Fruit fly (Drosophila melanogaster) whole organism, embryonic: ENCODE results near the gene retinin.

Source experiments
- CG12299 ChIP-seq: fragments of 200-800 bp; sonication (Bioruptor generic); optimal IDR thresholded peaks from 2 replicates; lab custom pipeline; 2018; ENCODE audit warnings: missing biosample characterization, mild to moderate bottlenecking, missing genetic modification characterization
- CG12769 ChIP-seq: fragments of 200-800 bp; sonication (Bioruptor generic); optimal IDR thresholded peaks from 2 replicates; lab custom pipeline; 2019; ENCODE audit warnings: missing biosample characterization, mild to moderate bottlenecking, missing genetic modification characterization, moderate library complexity
- CG12942 ChIP-seq: fragments of 200-800 bp; sonication (Bioruptor generic); optimal IDR thresholded peaks from 3 replicates; lab custom pipeline; 2016; ENCODE audit warnings: missing biosample characterization, missing genetic modification characterization
- CG32767 ChIP-seq: fragments of 200-800 bp; sonication (Bioruptor generic); IDR thresholded peaks from 2 replicates; pipeline ENCODE4 v1.3.6; 2022; ENCODE audit warnings: missing biosample characterization, missing genetic modification characterization
- CG3281 ChIP-seq: fragments of 200-800 bp; sonication (Bioruptor generic); optimal IDR thresholded peaks from 3 replicates; lab custom pipeline; 2017; ENCODE audit warnings: missing biosample characterization, mild to moderate bottlenecking, missing genetic modification characterization
- CG33213 ChIP-seq: fragments of 200-800 bp; sonication (Bioruptor generic); optimal IDR thresholded peaks from 3 replicates; lab custom pipeline; 2016; ENCODE audit warnings: missing biosample characterization, missing genetic modification characterization
- CG3407 ChIP-seq: fragments of 200-800 bp; sonication (Bioruptor generic); optimal IDR thresholded peaks from 2 replicates; lab custom pipeline; 2018; ENCODE audit warnings: missing biosample characterization, mild to moderate bottlenecking, missing genetic modification characterization
- CG3847 ChIP-seq: fragments of 200-800 bp; sonication (Bioruptor generic); IDR thresholded peaks from 2 replicates; pipeline ENCODE4 v1.3.6; 2022; ENCODE audit warnings: missing biosample characterization, missing genetic modification characterization
- CG5953 ChIP-seq: fragments of 200-800 bp; sonication (Bioruptor generic); IDR thresholded peaks from 2 replicates; pipeline ENCODE4 v1.3.6; 2022; ENCODE audit warnings: missing biosample characterization, missing genetic modification characterization
- CG8290 ChIP-seq, 3 experiments: fragments of 200-800 bp; sonication (Bioruptor generic); optimal IDR thresholded peaks; 2 replicates each; lab custom pipeline; 2016 to 2019; ENCODE audit warnings: missing biosample characterization in 3 of 3, missing genetic modification characterization in 3 of 3, mild to moderate bottlenecking in 2 of 3, moderate library complexity in 1 of 3
- CG8478 ChIP-seq: fragments of >200 bp; optimal IDR thresholded peaks from 2 replicates; lab custom pipeline; 2018
- CG9797 ChIP-seq: fragments of 200-800 bp; sonication (Bioruptor generic); optimal IDR thresholded peaks from 3 replicates; lab custom pipeline; 2018; ENCODE audit warnings: missing biosample characterization, mild to moderate bottlenecking, missing genetic modification characterization
- CG9932 ChIP-seq: fragments of 200-800 bp; sonication (Bioruptor generic); IDR thresholded peaks from 2 replicates; pipeline ENCODE4 v1.3.6; 2022; ENCODE audit warnings: missing biosample characterization, missing genetic modification characterization
- Dbx ChIP-seq: fragments of 200-800 bp; sonication (Bioruptor generic); IDR thresholded peaks from 3 replicates; pipeline ENCODE4 v1.3.6; 2022; ENCODE audit warnings: missing biosample characterization, missing genetic modification characterization
- Drgx ChIP-seq: fragments of 200-800 bp; sonication (Bioruptor generic); IDR thresholded peaks from 2 replicates; pipeline ENCODE4 v1.3.6; 2022; ENCODE audit warnings: missing biosample characterization, missing genetic modification characterization
- GATAe ChIP-seq: fragments of 200-800 bp; sonication (Bioruptor generic); conservative IDR thresholded peaks from 2 replicates; pipeline ENCODE4 v1.3.6; 2022; ENCODE audit warnings: missing biosample characterization, missing genetic modification characterization
- Hey ChIP-seq: fragments of 200-800 bp; sonication (Bioruptor generic); optimal IDR thresholded peaks from 3 replicates; lab custom pipeline; 2018; ENCODE audit warnings: missing biosample characterization, mild to moderate bottlenecking, missing genetic modification characterization
- Med ChIP-seq: fragments of 200-800 bp; sonication (Bioruptor generic); peaks from one replicate; lab custom pipeline; 2016; ENCODE audit warnings: missing biosample characterization, missing genetic modification characterization, mild to moderate bottlenecking, inconsistent platforms, moderate library complexity
- NFAT ChIP-seq: fragments of 200-800 bp; sonication (Bioruptor generic); IDR thresholded peaks from 2 replicates; pipeline ENCODE4 v1.3.6; 2022; ENCODE audit warnings: missing biosample characterization, missing genetic modification characterization
- Nf-YB ChIP-seq: fragments of 200-800 bp; sonication (Bioruptor generic); optimal IDR thresholded peaks from 3 replicates; lab custom pipeline; 2019; ENCODE audit warnings: missing biosample characterization, mild to moderate bottlenecking, missing genetic modification characterization, moderate library complexity
- Ravus ChIP-seq: fragments of 200-800 bp; sonication (Bioruptor generic); IDR thresholded peaks from 2 replicates; pipeline ENCODE4 v1.3.6; 2022; ENCODE audit warnings: missing biosample characterization, missing genetic modification characterization
- Rfx ChIP-seq: fragments of 200-800 bp; sonication (Bioruptor generic); IDR thresholded peaks from 2 replicates; pipeline ENCODE4 v1.3.6; 2022; ENCODE audit warnings: missing biosample characterization, missing genetic modification characterization
- Spps ChIP-seq: fragments of 200-800 bp; sonication (Bioruptor generic); optimal IDR thresholded peaks from 2 replicates; lab custom pipeline; 2018; ENCODE audit warnings: missing biosample characterization, mild to moderate bottlenecking, missing genetic modification characterization
- amos ChIP-seq: fragments of 200-800 bp; sonication (Bioruptor generic); IDR thresholded peaks from 2 replicates; pipeline ENCODE4 v1.3.6; 2022; ENCODE audit warnings: missing biosample characterization, missing genetic modification characterization; ENCODE audit not compliant: partially characterized antibody
- bsh ChIP-seq, 2 experiments: fragments of 200-800 bp; sonication (Bioruptor generic); optimal IDR thresholded peaks; 2 replicates each; lab custom pipeline; 2017 to 2018; ENCODE audit warnings: mild to moderate bottlenecking in 2 of 2, missing biosample characterization in 2 of 2, missing genetic modification characterization in 2 of 2, moderate library complexity in 1 of 2
- dysf ChIP-seq: fragments of 200-800 bp; sonication (Bioruptor generic); IDR thresholded peaks from 3 replicates; pipeline ENCODE4 v1.3.6; 2022; ENCODE audit warnings: missing biosample characterization, missing genetic modification characterization
- ewg ChIP-seq: fragments of 200-800 bp; sonication (Bioruptor generic); optimal IDR thresholded peaks from 3 replicates; lab custom pipeline; 2017; ENCODE audit warnings: mild to moderate bottlenecking, missing biosample characterization, missing genetic modification reagents, missing genetic modification characterization
- grau ChIP-seq: fragments of 200-800 bp; optimal IDR thresholded peaks from 3 replicates; lab custom pipeline; 2019; ENCODE audit warnings: missing biosample characterization, mild to moderate bottlenecking, missing genetic modification characterization, moderate library complexity
- gro ChIP-seq: fragments of 200-800 bp; sonication (Bioruptor generic); optimal IDR thresholded peaks from 2 replicates; lab custom pipeline; 2016; ENCODE audit warnings: missing biosample characterization, missing genetic modification characterization
- hb ChIP-seq: fragments of 200-800 bp; sonication (Bioruptor generic); IDR thresholded peaks from 3 replicates; pipeline ENCODE4 v1.3.6; 2022; ENCODE audit warnings: missing biosample characterization, missing genetic modification characterization; ENCODE audit not compliant: partially characterized antibody
- lab ChIP-seq: fragments of 200-800 bp; sonication (Bioruptor generic); optimal IDR thresholded peaks from 3 replicates; lab custom pipeline; 2017; ENCODE audit warnings: missing biosample characterization, missing genetic modification characterization, mild to moderate bottlenecking, moderate library complexity, missing genetic modification reagents
- nom ChIP-seq: fragments of 200-800 bp; sonication (Bioruptor generic); optimal IDR thresholded peaks from 2 replicates; lab custom pipeline; 2017; ENCODE audit warnings: missing biosample characterization, missing genetic modification characterization, mild to moderate bottlenecking, moderate library complexity, missing genetic modification reagents
- pan ChIP-seq, 4 experiments: fragments of >200 bp in 3 of 4; fragments of 200-800 bp in 1 of 4; sonication (Bioruptor generic) in 1 of 4; optimal IDR thresholded peaks in 3 of 4; IDR thresholded peaks in 1 of 4; 2 replicates each; pipeline versions ENCODE4 v1.3.6 to Lab custom; 2017 to 2022; ENCODE audit warnings: missing biosample characterization in 2 of 4, missing genetic modification characterization in 2 of 4, mixed read lengths in 1 of 4
- peb ChIP-seq: fragments of 200-800 bp; sonication (Bioruptor generic); IDR thresholded peaks from 2 replicates; pipeline ENCODE4 v1.3.6; 2022; ENCODE audit warnings: missing biosample characterization, missing genetic modification characterization
- pho ChIP-seq: fragments of 200-800 bp; sonication (Bioruptor generic); optimal IDR thresholded peaks from 2 replicates; lab custom pipeline; 2016; ENCODE audit warnings: missing biosample characterization, missing genetic modification characterization
- sens ChIP-seq: fragments of 200-800 bp; sonication (Bioruptor generic); peaks from one replicate; lab custom pipeline; 2016; ENCODE audit warnings: missing biosample characterization, missing genetic modification characterization
- usp ChIP-seq: fragments of >200 bp; optimal IDR thresholded peaks from 2 replicates; lab custom pipeline; 2017; ENCODE audit warnings: missing biosample characterization, missing genetic modification characterization
- vvl ChIP-seq: fragments of 200-800 bp; sonication (Bioruptor generic); IDR thresholded peaks from 2 replicates; pipeline ENCODE4 v1.3.6; 2022; ENCODE audit warnings: missing biosample characterization, missing genetic modification characterization
- z ChIP-seq: fragments of 200-800 bp; sonication (Bioruptor generic); IDR thresholded peaks from 3 replicates; pipeline ENCODE4 v1.3.6; 2022; ENCODE audit warnings: missing biosample characterization, missing genetic modification characterization

The retinin gene

dm6 chr3L:16359795-16360194 is 28.1 kb downstream of the retinin start:
- TF ChIP-seq peb (GFP tag; lab: Robert Waterston, UW) (no peak), amos (GFP tag; lab: Robert Waterston, UW) (peak; percentile 31; the same call in 1 of the 2 replicates), Rfx (GFP tag; lab: Robert Waterston, UW) (peak; percentile 26; the same call in 1 of the 2 replicates), sens (GFP tag; lab: Kevin White, UChicago) (peak; percentile 56), z (GFP tag; lab: Robert Waterston, UW) (peak; percentile 88; the same call in 2 of the 3 replicates), lab (peak; percentile 29), CG3281 (GFP tag; lab: Kevin White, UChicago) (peak; percentile 2), CG3407 (GFP tag; lab: Kevin White, UChicago) (no peak), Med (GFP tag; lab: Kevin White, UChicago) (peak; percentile 53), CG8290 (GFP tag; optimal IDR thresholded peaks at IDR 0.05; lab: Kevin White, UChicago) (no peak), CG8290 (tag; optimal IDR thresholded peaks at IDR 0.05; lab: Kevin White, UChicago) (peak in 1 of 2 experiments; percentile 7), CG33213 (GFP tag; lab: Kevin White, UChicago) (no peak), CG12769 (tag; lab: Kevin White, UChicago) (peak; percentile 18), usp (GFP tag; lab: Kevin White, UChicago) (no peak), CG5953 (no peak)

- TF ChIP-seq CG8478 (peak; percentile 45), Drgx (peak; percentile 21; the same call in 1 of the 2 replicates), pan (optimal IDR thresholded peaks at IDR 0.05; lab: Kevin White, UChicago) (no peak), pan (GFP tag; optimal IDR thresholded peaks at IDR 0.05 in 1 of 2, IDR thresholded peaks at IDR 0.05 in 1 of 2) (no peak), Dbx (0 out of 3 replicates have a peak, but pooled peaks have one; percentile 12), bsh (GFP tag; optimal IDR thresholded peaks at IDR 0.05; lab: Kevin White, UChicago) (peak in 1 of 2 experiments; percentile 89), hb (GFP tag; lab: Robert Waterston, UW) (0 out of 3 replicates have a peak, but pooled peaks have one; percentile 28), nom (GFP tag; lab: Kevin White, UChicago) (peak; percentile 94), NFAT (GFP tag; lab: Robert Waterston, UW) (no peak), Med (GFP tag; lab: Kevin White, UChicago) (peak; percentile 57), dysf (no peak), Ravus (GFP tag; lab: Robert Waterston, UW) (no peak), pho (GFP tag; lab: Kevin White, UChicago) (no peak), CG9797 (GFP tag; lab: Kevin White, UChicago) (no peak), CG9932 (GFP tag; lab: Robert Waterston, UW) (0 out of 2 replicates have a peak, but pooled peaks have one; percentile 12), CG3847 (GFP tag; lab: Robert Waterston, UW) (peak; percentile 7; the same call in 1 of the 2 replicates)
Observed at dm6 chr3L:16361200-16361815, 29.6 kb downstream of the retinin start.

dm6 chr3L:16362119-16362653 is 30.5 kb downstream of the retinin start, which contains the start of gene Cpr72Ea:
TSS of gene Cpr72Ea (plus strand) at chr3L:16362603.
- no peak for TF ChIP-seq Nf-YB (GFP tag; lab: Kevin White, UChicago)
- no peak for TF ChIP-seq CG32767 (GFP tag; lab: Robert Waterston, UW)
- TF ChIP-seq vvl (GFP tag; lab: Robert Waterston, UW): no peak
- TF ChIP-seq ewg (GFP tag; lab: Kevin White, UChicago): no peak
- no peak for TF ChIP-seq GATAe (GFP tag; lab: Robert Waterston, UW)
- TF ChIP-seq Hey (tag; lab: Kevin White, UChicago): no peak
- TF ChIP-seq CG12942: no peak
- TF ChIP-seq Spps (tag; lab: Kevin White, UChicago): no peak
- no peak for TF ChIP-seq CG12299 (tag; lab: Kevin White, UChicago)
- TF ChIP-seq gro (GFP tag; lab: Kevin White, UChicago): no peak
- no peak for TF ChIP-seq grau (tag; lab: Kevin White, UChicago)
- TF ChIP-seq, all 482 proteins: peak for 0
